Fruit fly (Drosophila melanogaster) whole organism, embryonic: Measurements from ENCODE around the gene CdGAPr.
A peak's percentile ranks its signal among the peaks of the same experiment; 100 is the strongest.

Experiments used
- Abd-B ChIP-seq: fragments of 200-800 bp; sonication (Bioruptor generic); optimal IDR thresholded peaks from 2 replicates; lab custom pipeline; 2018; ENCODE audit warnings: missing biosample characterization, mild to moderate bottlenecking, missing genetic modification characterization, moderate library complexity
- Adf1 ChIP-seq: fragments of 200-800 bp; sonication (Bioruptor generic); IDR thresholded peaks from 2 replicates; pipeline ENCODE4 v1.3.6; 2022; ENCODE audit warnings: missing biosample characterization, missing genetic modification characterization
- BEAF-32 ChIP-seq: fragments of 200-800 bp; sonication (Bioruptor generic); optimal IDR thresholded peaks from 3 replicates; lab custom pipeline; 2017; ENCODE audit warnings: missing biosample characterization, missing genetic modification characterization, mild to moderate bottlenecking, moderate library complexity, missing genetic modification reagents
- CG10321 ChIP-seq: fragments of 200-800 bp; sonication (Bioruptor generic); IDR thresholded peaks from 2 replicates; pipeline ENCODE4 v1.3.6; 2022; ENCODE audit warnings: missing biosample characterization, missing genetic modification characterization
- CG11247 ChIP-seq: fragments of 200-800 bp; sonication (Bioruptor generic); IDR thresholded peaks from 2 replicates; pipeline ENCODE4 v1.3.6; 2022; ENCODE audit warnings: missing biosample characterization, missing genetic modification characterization
- CG12942 ChIP-seq: fragments of 200-800 bp; sonication (Bioruptor generic); optimal IDR thresholded peaks from 3 replicates; lab custom pipeline; 2016; ENCODE audit warnings: missing biosample characterization, missing genetic modification characterization
- CG13624 ChIP-seq: fragments of 200-800 bp; sonication (Bioruptor generic); optimal IDR thresholded peaks from 2 replicates; lab custom pipeline; 2016; ENCODE audit warnings: missing biosample characterization, missing genetic modification characterization
- CG13894 ChIP-seq: fragments of 200-800 bp; sonication (Bioruptor generic); optimal IDR thresholded peaks from 3 replicates; lab custom pipeline; 2018; ENCODE audit warnings: missing biosample characterization, mild to moderate bottlenecking, missing genetic modification characterization, moderate library complexity
- CG15073 ChIP-seq: fragments of 200-800 bp; sonication (Bioruptor generic); optimal IDR thresholded peaks from 2 replicates; lab custom pipeline; 2016; ENCODE audit warnings: missing biosample characterization, missing genetic modification characterization
- CG15269 ChIP-seq: fragments of 200-800 bp; sonication (Bioruptor generic); optimal IDR thresholded peaks from 2 replicates; lab custom pipeline; 2018; ENCODE audit warnings: missing biosample characterization, mild to moderate bottlenecking, missing genetic modification characterization, moderate library complexity
- CG16813 ChIP-seq: fragments of 200-800 bp; sonication (Bioruptor generic); IDR thresholded peaks from 3 replicates; pipeline ENCODE4 v1.3.6; 2022; ENCODE audit warnings: missing biosample characterization, missing genetic modification characterization; ENCODE audit not compliant: partially characterized antibody
- CG17328 ChIP-seq: fragments of 200-800 bp; sonication (Bioruptor generic); IDR thresholded peaks from 2 replicates; pipeline ENCODE4 v1.3.6; 2022; ENCODE audit warnings: missing biosample characterization, missing genetic modification characterization
- CG17829 ChIP-seq: fragments of 200-800 bp; optimal IDR thresholded peaks from 2 replicates; lab custom pipeline; 2019; ENCODE audit warnings: missing biosample characterization, mild to moderate bottlenecking, missing genetic modification characterization, moderate library complexity
- CG18599 ChIP-seq: fragments of 200-800 bp; sonication (Bioruptor generic); optimal IDR thresholded peaks from 3 replicates; lab custom pipeline; 2017; ENCODE audit warnings: missing biosample characterization, missing genetic modification characterization, mild to moderate bottlenecking, moderate library complexity, missing genetic modification reagents
- CG2199 ChIP-seq: fragments of 200-800 bp; sonication (Bioruptor generic); IDR thresholded peaks from 3 replicates; pipeline ENCODE4 v1.3.6; 2022; ENCODE audit warnings: missing biosample characterization, missing genetic modification characterization
- CG30403 ChIP-seq: fragments of 200-800 bp; sonication (Bioruptor generic); optimal IDR thresholded peaks from 3 replicates; lab custom pipeline; 2016; ENCODE audit warnings: missing biosample characterization, missing genetic modification characterization
- CG31365 ChIP-seq: fragments of 200-800 bp; sonication (Bioruptor generic); optimal IDR thresholded peaks from 2 replicates; lab custom pipeline; 2018; ENCODE audit warnings: missing biosample characterization, mild to moderate bottlenecking, missing genetic modification characterization
- CG3163 ChIP-seq: fragments of 200-800 bp; sonication (Bioruptor generic); optimal IDR thresholded peaks from 3 replicates; lab custom pipeline; 2016; ENCODE audit warnings: missing biosample characterization, missing genetic modification characterization
- CG32767 ChIP-seq: fragments of 200-800 bp; sonication (Bioruptor generic); IDR thresholded peaks from 2 replicates; pipeline ENCODE4 v1.3.6; 2022; ENCODE audit warnings: missing biosample characterization, missing genetic modification characterization
- CG34422 ChIP-seq: fragments of 200-800 bp; sonication (Bioruptor generic); IDR thresholded peaks from 3 replicates; pipeline ENCODE4 v1.3.6; 2022; ENCODE audit warnings: missing biosample characterization, missing genetic modification characterization
- CG3995 ChIP-seq: fragments of 200-800 bp; sonication (Bioruptor generic); optimal IDR thresholded peaks from 3 replicates; lab custom pipeline; 2016; ENCODE audit warnings: missing biosample characterization, missing genetic modification characterization
- CG4730 ChIP-seq: fragments of 200-800 bp; sonication (Bioruptor generic); IDR thresholded peaks from 2 replicates; pipeline ENCODE4 v1.3.6; 2022; ENCODE audit warnings: missing biosample characterization, missing genetic modification characterization
- CG6791 ChIP-seq: fragments of 200-800 bp; sonication (Bioruptor generic); IDR thresholded peaks from 3 replicates; pipeline ENCODE4 v1.3.6; 2022; ENCODE audit warnings: missing biosample characterization, missing genetic modification characterization; ENCODE audit not compliant: partially characterized antibody
- CG7963 ChIP-seq: fragments of 200-800 bp; sonication (Bioruptor generic); IDR thresholded peaks from 3 replicates; pipeline ENCODE4 v1.3.6; 2022; ENCODE audit warnings: missing biosample characterization, missing genetic modification characterization; ENCODE audit not compliant: partially characterized antibody
- Dip3 ChIP-seq: fragments of 200-800 bp; sonication (Bioruptor generic); optimal IDR thresholded peaks from 3 replicates; lab custom pipeline; 2016; ENCODE audit warnings: missing biosample characterization, missing genetic modification characterization
- Dll ChIP-seq: fragments of 200-800 bp; sonication (Bioruptor generic); IDR thresholded peaks from 4 replicates; pipeline ENCODE4 v1.3.6; 2022; ENCODE audit warnings: missing biosample characterization, missing genetic modification characterization; ENCODE audit not compliant: partially characterized antibody
- Dref ChIP-seq: fragments of 200-800 bp; sonication (Bioruptor generic); IDR thresholded peaks from 2 replicates; pipeline ENCODE4 v1.3.6; 2022; ENCODE audit warnings: missing biosample characterization, missing genetic modification characterization
- Myb ChIP-seq: fragments of 200-800 bp; sonication (Bioruptor generic); optimal IDR thresholded peaks from 2 replicates; lab custom pipeline; 2016; ENCODE audit warnings: missing biosample characterization, missing genetic modification characterization
- Neu2 ChIP-seq: fragments of 200-800 bp; sonication (Bioruptor generic); optimal IDR thresholded peaks from 3 replicates; lab custom pipeline; 2016; ENCODE audit warnings: missing biosample characterization, missing genetic modification characterization, borderline replicate concordance
- Opbp ChIP-seq: fragments of 200-800 bp; sonication (Bioruptor generic); IDR thresholded peaks from 3 replicates; pipeline ENCODE4 v1.3.6; 2022; ENCODE audit warnings: missing biosample characterization, missing genetic modification characterization; ENCODE audit not compliant: partially characterized antibody
- TFAM ChIP-seq: fragments of 200-800 bp; sonication (Bioruptor generic); optimal IDR thresholded peaks from 2 replicates; lab custom pipeline; 2017; ENCODE audit warnings: missing biosample characterization, missing genetic modification characterization, inconsistent platforms
- Usf ChIP-seq: fragments of 200-800 bp; sonication (Bioruptor generic); optimal IDR thresholded peaks from 2 replicates; lab custom pipeline; 2017; ENCODE audit warnings: missing genotype, missing biosample characterization, missing genetic modification characterization
- amos ChIP-seq: fragments of 200-800 bp; sonication (Bioruptor generic); IDR thresholded peaks from 2 replicates; pipeline ENCODE4 v1.3.6; 2022; ENCODE audit warnings: missing biosample characterization, missing genetic modification characterization; ENCODE audit not compliant: partially characterized antibody
- ash1 ChIP-seq: fragments of 200-800 bp; sonication (Bioruptor generic); optimal IDR thresholded peaks from 2 replicates; lab custom pipeline; 2018; ENCODE audit warnings: missing biosample characterization, mild to moderate bottlenecking, missing genetic modification characterization
- bbx ChIP-seq: fragments of 200-800 bp; sonication (Bioruptor generic); IDR thresholded peaks from 2 replicates; pipeline ENCODE4 v1.3.6; 2022; ENCODE audit warnings: missing biosample characterization, missing genetic modification characterization; ENCODE audit not compliant: partially characterized antibody
- chif ChIP-seq, 2 experiments: fragments of 200-800 bp; sonication (Bioruptor generic); optimal IDR thresholded peaks; 3 replicates each; lab custom pipeline; 2016; ENCODE audit warnings: missing biosample characterization in 2 of 2, missing genetic modification characterization in 2 of 2
- chn ChIP-seq: fragments of 200-800 bp; sonication (Bioruptor generic); optimal IDR thresholded peaks from 2 replicates; lab custom pipeline; 2016; ENCODE audit warnings: missing biosample characterization, missing genetic modification characterization
- dpn ChIP-seq, 2 experiments: fragments of 200-800 bp; sonication (Bioruptor generic); optimal IDR thresholded peaks; 3 replicates each; lab custom pipeline; 2016; ENCODE audit warnings: missing biosample characterization in 2 of 2, missing genetic modification characterization in 2 of 2
- gsb ChIP-seq: fragments of 200-800 bp; sonication (Bioruptor generic); IDR thresholded peaks from 2 replicates; pipeline ENCODE4 v1.3.6; 2022; ENCODE audit warnings: missing biosample characterization, missing genetic modification characterization
- h ChIP-seq: fragments of >200 bp; optimal IDR thresholded peaks from 2 replicates; lab custom pipeline; 2017
- hbn ChIP-seq: fragments of 200-800 bp; sonication (Bioruptor generic); IDR thresholded peaks from 2 replicates; pipeline ENCODE4 v1.3.6; 2022; ENCODE audit warnings: missing biosample characterization, missing genetic modification characterization; ENCODE audit not compliant: partially characterized antibody
- luna ChIP-seq: fragments of 200-800 bp; sonication (Bioruptor generic); optimal IDR thresholded peaks from 2 replicates; lab custom pipeline; 2016; ENCODE audit warnings: missing biosample characterization, missing genetic modification characterization
- nerfin-2 ChIP-seq: fragments of 200-800 bp; sonication (Bioruptor generic); IDR thresholded peaks from 2 replicates; pipeline ENCODE4 v1.3.6; 2022; ENCODE audit warnings: missing biosample characterization, missing genetic modification characterization; ENCODE audit not compliant: partially characterized antibody
- row ChIP-seq: fragments of 200-800 bp; sonication (Bioruptor generic); IDR thresholded peaks from 3 replicates; pipeline ENCODE4 v1.3.6; 2022; ENCODE audit warnings: missing biosample characterization, missing genetic modification characterization
- stwl ChIP-seq: fragments of 200-800 bp; sonication (Bioruptor generic); optimal IDR thresholded peaks from 3 replicates; lab custom pipeline; 2018; ENCODE audit warnings: missing biosample characterization, mild to moderate bottlenecking, missing genetic modification characterization, moderate library complexity
- trem ChIP-seq: fragments of 200-800 bp; optimal IDR thresholded peaks from 3 replicates; lab custom pipeline; 2019; ENCODE audit warnings: missing biosample characterization, mild to moderate bottlenecking, missing genetic modification characterization, moderate library complexity
- unc-4 ChIP-seq: fragments of 200-800 bp; sonication (Bioruptor generic); IDR thresholded peaks from 2 replicates; pipeline ENCODE4 v1.3.6; 2022; ENCODE audit warnings: missing biosample characterization, missing genetic modification characterization; ENCODE audit not compliant: partially characterized antibody
- wek ChIP-seq: fragments of 200-800 bp; sonication (Bioruptor generic); optimal IDR thresholded peaks from 3 replicates; lab custom pipeline; 2018; ENCODE audit warnings: missing biosample characterization, mild to moderate bottlenecking, missing genetic modification characterization, moderate library complexity
- zen ChIP-seq: fragments of 200-800 bp; sonication (Bioruptor generic); optimal IDR thresholded peaks from 3 replicates; lab custom pipeline; 2018; ENCODE audit warnings: missing biosample characterization, mild to moderate bottlenecking, missing genetic modification characterization, moderate library complexity
- zen2 ChIP-seq: fragments of 200-800 bp; sonication (Bioruptor generic); IDR thresholded peaks from 3 replicates; pipeline ENCODE4 v1.3.6; 2022; ENCODE audit warnings: missing biosample characterization, missing genetic modification characterization; ENCODE audit not compliant: partially characterized antibody

The CdGAPr gene

dm6 chr2L:19735635-19736109 lies 56.0 kb downstream of the CdGAPr start, which contains the start of the genes CG10462 and Nf-YB (continued):
- TF ChIP-seq amos (peak; percentile 90), dpn (GFP tag; optimal IDR thresholded peaks at IDR 0.05; lab: Kevin White, UChicago) (no peak), CG17328 (no peak), Usf (GFP tag; lab: Kevin White, UChicago) (no peak), Abd-B (no peak), CG17829 (peak; percentile 34), luna (GFP tag; lab: Kevin White, UChicago) (no peak), CG2199 (0 out of 3 replicates have a peak, but pooled peaks have one; percentile 36), Adf1 (GFP tag; lab: Robert Waterston, UW) (peak; percentile 50; the same call in 1 of the 2 replicates), Dip3 (GFP tag; lab: Kevin White, UChicago) (peak; percentile 45), Dll (GFP tag; lab: Robert Waterston, UW) (peak; percentile 85), unc-4 (GFP tag; lab: Robert Waterston, UW) (peak; percentile 81), bbx (GFP tag; lab: Robert Waterston, UW) (peak; percentile 95), chn (GFP tag; lab: Kevin White, UChicago) (peak; percentile 34), stwl (tag; lab: Kevin White, UChicago) (peak; percentile 88), trem (tag; lab: Kevin White, UChicago) (peak; percentile 69), Neu2 (GFP tag; lab: Kevin White, UChicago) (no peak), zen2 (GFP tag; lab: Robert Waterston, UW) (peak; percentile 91), CG30403 (GFP tag; lab: Kevin White, UChicago) (no peak), CG16813 (peak; percentile 91), CG13894 (tag; lab: Kevin White, UChicago) (no peak), CG34422 (GFP tag; lab: Robert Waterston, UW) (0 out of 3 replicates have a peak, but pooled peaks have one; percentile 7), Dref (GFP tag; lab: Robert Waterston, UW) (peak; percentile 99), CG18599 (GFP tag; lab: Kevin White, UChicago) (no peak), CG3995 (GFP tag; lab: Kevin White, UChicago) (peak; percentile 16), CG32767 (no peak), h (lab: Kevin White, UChicago) (no peak), CG4730 (GFP tag; lab: Robert Waterston, UW) (no peak), CG12942 (GFP tag; lab: Kevin White, UChicago) (no peak), CG6791 (GFP tag; lab: Robert Waterston, UW) (peak; percentile 98), TFAM (GFP tag; lab: Kevin White, UChicago) (no peak), CG13624 (GFP tag; lab: Kevin White, UChicago) (peak; percentile 16), CG11247 (GFP tag; lab: Robert Waterston, UW) (no peak), chif (GFP tag; optimal IDR thresholded peaks at IDR 0.05; lab: Kevin White, UChicago) (no peak), zen (tag; lab: Kevin White, UChicago) (peak; percentile 8), row (GFP tag; lab: Robert Waterston, UW) (no peak), CG31365 (no peak), hbn (GFP tag; lab: Robert Waterston, UW) (peak; percentile 72), gsb (GFP tag; lab: Robert Waterston, UW) (no peak), CG7963 (peak; percentile 98), CG3163 (GFP tag; lab: Kevin White, UChicago) (peak; percentile 25), nerfin-2 (GFP tag; lab: Robert Waterston, UW) (peak; percentile 98), BEAF-32 (GFP tag; lab: Kevin White, UChicago) (peak; percentile 86), CG15073 (GFP tag; lab: Kevin White, UChicago) (no peak), Opbp (peak; percentile 91), CG15269 (no peak), wek (GFP tag; lab: Kevin White, UChicago) (no peak), ash1 (GFP tag; lab: Kevin White, UChicago) (no peak), Myb (peak; percentile 86), CG10321 (GFP tag; lab: Robert Waterston, UW) (no peak)
